Worm (Caenorhabditis elegans) whole organism, L3 larva: ENCODE data around the gene C14E2.7.

Experiments used
- R02D3.7 ChIP-seq: fragments of 150-350 bp; optimal IDR thresholded peaks from 2 replicates; lab custom pipeline; 2014; ENCODE audit warnings: missing biosample characterization, missing genetic modification characterization
- ama-1 ChIP-seq: fragments of 150-350 bp; optimal IDR thresholded peaks from 2 replicates; lab custom pipeline; 2018
- ceh-28 ChIP-seq: fragments of 150-350 bp; optimal IDR thresholded peaks from 2 replicates; lab custom pipeline; 2014; ENCODE audit warnings: missing biosample characterization, missing genetic modification reagents, missing genetic modification characterization
- ceh-9 ChIP-seq: sonication (generic microtip); optimal IDR thresholded peaks from 2 replicates; lab custom pipeline; 2018; ENCODE audit warnings: missing biosample characterization, missing genetic modification characterization
- daf-12 ChIP-seq: fragments of 150-350 bp; optimal IDR thresholded peaks from 2 replicates; lab custom pipeline; 2014; ENCODE audit warnings: missing biosample characterization, missing genetic modification reagents, missing genetic modification characterization
- egl-27 ChIP-seq: sonication (generic microtip); optimal IDR thresholded peaks from 4 replicates; lab custom pipeline; 2017; ENCODE audit warnings: missing biosample characterization, missing genetic modification reagents, missing genetic modification characterization
- elt-1 ChIP-seq: fragments of 150-350 bp; optimal IDR thresholded peaks from 2 replicates; lab custom pipeline; 2014; ENCODE audit warnings: missing biosample characterization, missing genetic modification characterization
- elt-2 ChIP-seq: sonication (generic microtip); optimal IDR thresholded peaks from 2 replicates; lab custom pipeline; 2016; ENCODE audit warnings: missing genetic modification reagents, mild to moderate bottlenecking, missing genetic modification characterization, missing compliant biosample characterization
- elt-3 ChIP-seq, 3 experiments: fragments of 150-350 bp in 1 of 3; sonication (generic microtip) in 2 of 3; optimal IDR thresholded peaks; 2 replicates in 2 of 3; 4 replicates in 1 of 3; lab custom pipeline; 2014 to 2017; ENCODE audit warnings: missing biosample characterization in 3 of 3, missing genetic modification characterization in 3 of 3
- fkh-10 ChIP-seq: sonication (generic microtip); optimal IDR thresholded peaks from 2 replicates; lab custom pipeline; 2017; ENCODE audit warnings: missing biosample characterization, missing genetic modification reagents, missing genetic modification characterization
- fkh-2 ChIP-seq: fragments of 150-350 bp; optimal IDR thresholded peaks from 2 replicates; lab custom pipeline; 2014; ENCODE audit warnings: missing biosample characterization, missing genetic modification reagents, missing genetic modification characterization
- fos-1 ChIP-seq: fragments of 150-350 bp; optimal IDR thresholded peaks from 2 replicates; lab custom pipeline; 2014; ENCODE audit warnings: missing biosample characterization, missing genetic modification characterization
- hmg-11 ChIP-seq: sonication (generic microtip); optimal IDR thresholded peaks from 2 replicates; lab custom pipeline; 2016; ENCODE audit warnings: missing genetic modification characterization, missing compliant biosample characterization
- jun-1 ChIP-seq: fragments of 150-350 bp; optimal IDR thresholded peaks from 2 replicates; lab custom pipeline; 2014; ENCODE audit warnings: missing biosample characterization, missing genetic modification reagents, missing genetic modification characterization
- lin-15B ChIP-seq: fragments of 150-350 bp; optimal IDR thresholded peaks from 2 replicates; lab custom pipeline; 2014; ENCODE audit warnings: missing biosample characterization, missing genetic modification characterization
- lsy-12 ChIP-seq: sonication (generic microtip); optimal IDR thresholded peaks from 2 replicates; lab custom pipeline; 2016; ENCODE audit warnings: mild to moderate bottlenecking, missing genetic modification characterization, missing compliant biosample characterization
- mdl-1 ChIP-seq: fragments of 150-350 bp; optimal IDR thresholded peaks from 2 replicates; lab custom pipeline; 2014; ENCODE audit warnings: missing biosample characterization, missing genetic modification characterization
- nfya-1 ChIP-seq: sonication (generic microtip); optimal IDR thresholded peaks from 2 replicates; lab custom pipeline; 2017; ENCODE audit warnings: missing genetic modification characterization, mild to moderate bottlenecking, missing compliant biosample characterization, antibody characterized with exemption, moderate library complexity; ENCODE audit not compliant: insufficient read depth
- nhr-11 ChIP-seq: fragments of 150-350 bp; optimal IDR thresholded peaks from 2 replicates; lab custom pipeline; 2014; ENCODE audit warnings: missing biosample characterization, missing genetic modification characterization
- nhr-23 ChIP-seq: fragments of 150-350 bp; optimal IDR thresholded peaks from 2 replicates; lab custom pipeline; 2014; ENCODE audit warnings: missing biosample characterization, missing genetic modification reagents, missing genetic modification characterization
- nhr-237 ChIP-seq: fragments of 150-350 bp; optimal IDR thresholded peaks from 2 replicates; lab custom pipeline; 2014; ENCODE audit warnings: missing biosample characterization, missing genetic modification characterization
- nhr-28 ChIP-seq: fragments of 150-350 bp; optimal IDR thresholded peaks from 2 replicates; lab custom pipeline; 2014; ENCODE audit warnings: missing biosample characterization, missing genetic modification characterization
- nhr-43 ChIP-seq: sonication (generic microtip); optimal IDR thresholded peaks from 2 replicates; lab custom pipeline; 2016; ENCODE audit warnings: mild to moderate bottlenecking, missing genetic modification characterization, missing compliant biosample characterization; ENCODE audit not compliant: poor library complexity, severe bottlenecking
- nhr-67 ChIP-seq: fragments of 150-350 bp; optimal IDR thresholded peaks from 2 replicates; lab custom pipeline; 2014; ENCODE audit warnings: missing biosample characterization, missing genetic modification characterization
- nhr-76 ChIP-seq: fragments of 150-350 bp; sonication (generic microtip); optimal IDR thresholded peaks from 5 replicates; lab custom pipeline; 2014; ENCODE audit warnings: missing biosample characterization, missing genetic modification characterization
- nhr-77 ChIP-seq: fragments of 150-350 bp; optimal IDR thresholded peaks from 2 replicates; lab custom pipeline; 2014; ENCODE audit warnings: missing biosample characterization, missing genetic modification characterization
- pqm-1 ChIP-seq: fragments of 150-350 bp; optimal IDR thresholded peaks from 2 replicates; lab custom pipeline; 2017; ENCODE audit warnings: missing biosample characterization, missing genetic modification characterization, inconsistent platforms
- snpc-4 ChIP-seq: fragments of 150-350 bp; optimal IDR thresholded peaks from 2 replicates; lab custom pipeline; 2014; ENCODE audit warnings: missing biosample characterization, missing genetic modification characterization
- tbx-2 ChIP-seq: sonication (generic microtip); optimal IDR thresholded peaks from 2 replicates; lab custom pipeline; 2016; ENCODE audit warnings: mild to moderate bottlenecking, missing genetic modification characterization, missing compliant biosample characterization
- unc-39 ChIP-seq: sonication (generic microtip); optimal IDR thresholded peaks from 4 replicates; lab custom pipeline; 2017; ENCODE audit warnings: missing biosample characterization, missing genetic modification characterization
- ztf-11 ChIP-seq: fragments of 150-350 bp; optimal IDR thresholded peaks from 2 replicates; lab custom pipeline; 2014; ENCODE audit warnings: missing biosample characterization, missing genetic modification characterization
- ztf-4 ChIP-seq: fragments of 150-350 bp; optimal IDR thresholded peaks from 2 replicates; lab custom pipeline; 2014; ENCODE audit warnings: missing biosample characterization, missing genetic modification characterization

Gene C14E2.7

ce11 chrX:1798543-1798942 is 17.7 kb upstream of the C14E2.7 start:
- TF ChIP-seq nhr-237 (tag; lab: Kevin White, UChicago) (no peak), nhr-77 (tag; lab: Kevin White, UChicago) (no peak), jun-1 (tag; lab: Kevin White, UChicago) (no peak)

- no peak for TF ChIP-seq fkh-2 (tag; lab: Kevin White, UChicago)
- no peak for TF ChIP-seq pqm-1 (tag; lab: Kevin White, UChicago)
- TF ChIP-seq nhr-67 (tag; lab: Kevin White, UChicago), result no peak
- no peak for TF ChIP-seq egl-27 (tag; lab: Kevin White, UChicago)
- TF ChIP-seq snpc-4 (tag; lab: Kevin White, UChicago), result no peak
- TF ChIP-seq elt-3 (tag; optimal IDR thresholded peaks at IDR 0.05; lab: Kevin White, UChicago), result no peak
- no peak for TF ChIP-seq lsy-12 (tag; lab: Kevin White, UChicago)
- TF ChIP-seq elt-2 (tag; lab: Kevin White, UChicago), result no peak
- no peak for TF ChIP-seq fkh-10 (GFP tag; lab: Kevin White, UChicago)
- no peak for TF ChIP-seq unc-39 (tag; lab: Kevin White, UChicago)
- TF ChIP-seq elt-1 (tag; lab: Kevin White, UChicago), result no peak
- TF ChIP-seq ceh-28 (tag; lab: Kevin White, UChicago), result no peak
- no peak for TF ChIP-seq hmg-11 (tag; lab: Kevin White, UChicago)
- no peak for TF ChIP-seq ama-1 (lab: Kevin White, UChicago)
- TF ChIP-seq nfya-1 (tag; lab: Kevin White, UChicago), result no peak
- TF ChIP-seq ceh-9, result no peak
- no peak for TF ChIP-seq nhr-28 (tag; lab: Kevin White, UChicago)
- no peak for TF ChIP-seq tbx-2 (tag; lab: Kevin White, UChicago)
- no peak for TF ChIP-seq lin-15B (tag; lab: Kevin White, UChicago)
Measured at ce11 chrX:1800980-1801506, 15.2 kb upstream of the C14E2.7 start, which contains the start of gene C14E2.11. C14E2.11 (plus strand) TSS chrX:1801456.

- no peak for TF ChIP-seq fkh-2 (tag; lab: Kevin White, UChicago)
- TF ChIP-seq elt-2 (tag; lab: Kevin White, UChicago), result no peak
- TF ChIP-seq nhr-237 (tag; lab: Kevin White, UChicago), result no peak
- no peak for TF ChIP-seq tbx-2 (tag; lab: Kevin White, UChicago)
- no peak for TF ChIP-seq ama-1 (lab: Kevin White, UChicago)
- TF ChIP-seq nhr-23 (tag; lab: Kevin White, UChicago), result no peak
- TF ChIP-seq snpc-4 (tag; lab: Kevin White, UChicago), result no peak
- no peak for TF ChIP-seq ztf-11
- TF ChIP-seq fos-1 (tag; lab: Kevin White, UChicago), result no peak
- no peak for TF ChIP-seq ztf-4 (tag; lab: Kevin White, UChicago)
- no peak for TF ChIP-seq R02D3.7 (tag; lab: Kevin White, UChicago)
- no peak for TF ChIP-seq nhr-43 (tag; lab: Kevin White, UChicago)
- TF ChIP-seq jun-1 (tag; lab: Kevin White, UChicago), result no peak
- no peak for TF ChIP-seq lin-15B (tag; lab: Kevin White, UChicago)
- no peak for TF ChIP-seq nhr-11 (tag; lab: Kevin White, UChicago)
- no peak for TF ChIP-seq elt-1 (tag; lab: Kevin White, UChicago)
- TF ChIP-seq mdl-1, result no peak
Measured at ce11 chrX:1811436-1811835, 4.8 kb upstream of the C14E2.7 start, which contains the start of gene C14E2.3. C14E2.3 (minus strand) TSS chrX:1811536.

DNA sequence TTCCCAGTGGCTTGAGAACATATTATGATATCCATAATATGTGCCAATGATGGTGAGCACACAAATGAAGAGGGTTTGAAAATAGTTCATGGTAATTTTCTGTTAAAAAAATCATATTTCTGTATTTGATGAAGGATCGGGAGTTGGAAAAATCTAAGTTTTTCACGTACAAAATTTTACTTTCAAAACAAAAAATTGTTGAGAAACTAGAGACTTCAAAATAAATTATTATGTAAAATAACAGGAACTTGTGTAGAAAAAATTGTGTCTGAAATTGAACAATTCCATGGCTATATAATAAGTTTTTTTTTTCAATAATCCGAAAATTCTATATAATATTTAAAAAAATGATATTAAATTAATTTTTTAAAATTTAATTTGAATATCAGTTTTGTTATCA is 5.0 kb downstream of the C14E2.7 start, which contains the start of gene C14E2.4:
TSS of gene C14E2.4 (minus strand) at position 101 of the 400 bp plus-strand sequence.
- TF ChIP-seq nhr-28 (tag; lab: Kevin White, UChicago) (no peak), fkh-10 (GFP tag; lab: Kevin White, UChicago) (no peak), ceh-28 (tag; lab: Kevin White, UChicago) (no peak), snpc-4 (tag; lab: Kevin White, UChicago) (no peak), lsy-12 (tag; lab: Kevin White, UChicago) (no peak), daf-12 (no peak), ztf-4 (tag; lab: Kevin White, UChicago) (no peak), ceh-9 (no peak), nhr-76 (tag; lab: Kevin White, UChicago) (no peak), unc-39 (tag; lab: Kevin White, UChicago) (no peak)
- TF ChIP-seq, all 47 proteins: peak for 0
